Worm (Caenorhabditis elegans) whole organism, L1 larva: Measurements from ENCODE around the gene K09F6.9.

Experiments
- C04F5.9 ChIP-seq: sonication (generic microtip); optimal IDR thresholded peaks from 2 replicates; lab custom pipeline; 2016; ENCODE audit warnings: missing genetic modification characterization, missing compliant biosample characterization
- C16A3.4 ChIP-seq: fragments of 150-350 bp; optimal IDR thresholded peaks from 2 replicates; lab custom pipeline; 2014; ENCODE audit warnings: missing biosample characterization, missing genetic modification characterization
- Y116A8C.19 ChIP-seq: sonication (generic microtip); optimal IDR thresholded peaks from 2 replicates; lab custom pipeline; 2016; ENCODE audit warnings: missing compliant biosample characterization, missing genetic modification characterization, borderline replicate concordance
- aly-2 ChIP-seq: fragments of 150-350 bp; optimal IDR thresholded peaks from 2 replicates; lab custom pipeline; 2014; ENCODE audit warnings: missing biosample characterization, missing genetic modification characterization
- ama-1 ChIP-seq: fragments of 150-350 bp; optimal IDR thresholded peaks from 2 replicates; lab custom pipeline; 2014
- ceh-8 ChIP-seq: fragments of 200-800 bp; sonication (Bioruptor generic); optimal IDR thresholded peaks from 2 replicates; lab custom pipeline; 2018; ENCODE audit warnings: mild to moderate bottlenecking, missing genetic modification characterization, moderate library complexity, missing compliant biosample characterization
- ceh-82 ChIP-seq, 3 experiments: fragments of 150-350 bp in 1 of 3; sonication (generic microtip) in 2 of 3; optimal IDR thresholded peaks; 2 replicates each; lab custom pipeline; 2014 to 2017; ENCODE audit warnings: missing biosample characterization in 3 of 3, missing genetic modification characterization in 3 of 3
- dpl-1 ChIP-seq, 3 experiments: fragments of 150-350 bp in 2 of 3; sonication (generic microtip) in 1 of 3; optimal IDR thresholded peaks; 2 replicates each; lab custom pipeline; 2014 to 2017; ENCODE audit warnings: missing biosample characterization in 3 of 3, missing genetic modification characterization in 3 of 3, missing genetic modification reagents in 3 of 3
- dsc-1 ChIP-seq: sonication (generic microtip); optimal IDR thresholded peaks from 2 replicates; lab custom pipeline; 2016; ENCODE audit warnings: mild to moderate bottlenecking, missing genetic modification characterization, missing compliant biosample characterization
- efl-1 ChIP-seq, 4 experiments: fragments of 150-350 bp; optimal IDR thresholded peaks in 3 of 4; peaks in 1 of 4; 1 replicate in 1 of 4; 2 replicates in 3 of 4; lab custom pipeline; 2014; ENCODE audit warnings: missing biosample characterization in 2 of 4, missing genetic modification characterization in 2 of 4, missing genetic modification reagents in 2 of 4
- efl-3 ChIP-seq: fragments of 200-800 bp; sonication (Bioruptor generic); optimal IDR thresholded peaks from 2 replicates; lab custom pipeline; 2018; ENCODE audit warnings: mild to moderate bottlenecking, missing genetic modification characterization, missing compliant biosample characterization
- elt-2 ChIP-seq: sonication (generic microtip); optimal IDR thresholded peaks from 2 replicates; lab custom pipeline; 2016; ENCODE audit warnings: missing genetic modification characterization, mild to moderate bottlenecking, inconsistent platforms, missing compliant biosample characterization, missing genetic modification reagents
- elt-3 ChIP-seq, 6 experiments: fragments of 150-350 bp in 1 of 6; sonication (generic microtip); optimal IDR thresholded peaks; 2 replicates each; lab custom pipeline; 2017 to 2018; ENCODE audit warnings: missing biosample characterization in 6 of 6, missing genetic modification characterization in 6 of 6, inconsistent platforms in 1 of 6
- fkh-8 ChIP-seq: sonication (generic microtip); optimal IDR thresholded peaks from 2 replicates; lab custom pipeline; 2016; ENCODE audit warnings: mild to moderate bottlenecking, missing genetic modification characterization, missing compliant biosample characterization
- fos-1 ChIP-seq: fragments of 150-350 bp; optimal IDR thresholded peaks from 2 replicates; lab custom pipeline; 2014; ENCODE audit warnings: missing biosample characterization, missing genetic modification characterization
- grh-1 ChIP-seq: fragments of 200-800 bp; sonication (Bioruptor generic); IDR thresholded peaks from 2 replicates; pipeline ENCODE4 v1.3.6; 2022; ENCODE audit warnings: missing genetic modification reagents, missing genetic modification characterization, missing compliant biosample characterization
- hlh-4 ChIP-seq: sonication (generic microtip); optimal IDR thresholded peaks from 2 replicates; lab custom pipeline; 2016; ENCODE audit warnings: mild to moderate bottlenecking, missing genetic modification characterization, missing compliant biosample characterization
- hpl-2 ChIP-seq: fragments of 150-350 bp; optimal IDR thresholded peaks from 2 replicates; lab custom pipeline; 2014; ENCODE audit warnings: missing biosample characterization, missing genetic modification reagents, missing genetic modification characterization
- irx-1 ChIP-seq: sonication (generic microtip); optimal IDR thresholded peaks from 2 replicates; lab custom pipeline; 2016; ENCODE audit warnings: missing genetic modification characterization, missing compliant biosample characterization
- lin-15B ChIP-seq: fragments of 150-350 bp; sonication (generic microtip); optimal IDR thresholded peaks from 3 replicates; lab custom pipeline; 2014; ENCODE audit warnings: missing biosample characterization, missing genetic modification characterization
- lsy-2 ChIP-seq, 2 experiments: fragments of 150-350 bp; optimal IDR thresholded peaks; 2 replicates each; lab custom pipeline; 2014; ENCODE audit warnings: missing biosample characterization in 2 of 2, missing genetic modification characterization in 2 of 2
- mdl-1 ChIP-seq, 2 experiments: fragments of 150-350 bp; optimal IDR thresholded peaks; 2 replicates each; lab custom pipeline; 2014 to 2017; ENCODE audit warnings: missing biosample characterization in 2 of 2, missing genetic modification characterization in 2 of 2, inconsistent platforms in 1 of 2
- mef-2 ChIP-seq: fragments of 150-350 bp; optimal IDR thresholded peaks from 2 replicates; lab custom pipeline; 2014; ENCODE audit warnings: missing biosample characterization, missing genetic modification characterization
- nhr-11 ChIP-seq: fragments of 150-350 bp; optimal IDR thresholded peaks from 2 replicates; lab custom pipeline; 2014; ENCODE audit warnings: missing biosample characterization, missing genetic modification characterization
- nhr-20 ChIP-seq: sonication (generic microtip); optimal IDR thresholded peaks from 2 replicates; lab custom pipeline; 2016; ENCODE audit warnings: mild to moderate bottlenecking, missing genetic modification characterization, missing compliant biosample characterization
- nhr-237 ChIP-seq: fragments of 150-350 bp; optimal IDR thresholded peaks from 2 replicates; lab custom pipeline; 2014; ENCODE audit warnings: missing biosample characterization, missing genetic modification characterization
- nhr-76 ChIP-seq: sonication (generic microtip); optimal IDR thresholded peaks from 2 replicates; lab custom pipeline; 2017; ENCODE audit warnings: missing biosample characterization, missing genetic modification characterization
- nhr-77 ChIP-seq: fragments of 150-350 bp; optimal IDR thresholded peaks from 2 replicates; lab custom pipeline; 2014; ENCODE audit warnings: missing biosample characterization, missing genetic modification characterization
- nhr-85 ChIP-seq: sonication (generic microtip); peaks from one replicate; lab custom pipeline; 2016; ENCODE audit warnings: missing genetic modification characterization, inconsistent platforms, missing compliant biosample characterization
- pax-3 ChIP-seq: fragments of 200-800 bp; sonication (Bioruptor generic); optimal IDR thresholded peaks from 2 replicates; lab custom pipeline; 2018; ENCODE audit warnings: mild to moderate bottlenecking, missing genetic modification characterization, moderate library complexity, missing compliant biosample characterization
- snpc-4 ChIP-seq: fragments of 150-350 bp; optimal IDR thresholded peaks from 2 replicates; lab custom pipeline; 2014; ENCODE audit warnings: missing biosample characterization, missing genetic modification characterization
- sox-4 ChIP-seq: sonication (generic microtip); optimal IDR thresholded peaks from 2 replicates; lab custom pipeline; 2016; ENCODE audit warnings: missing genetic modification characterization, missing compliant biosample characterization
- sup-37 ChIP-seq: fragments of 200-800 bp; sonication (Bioruptor generic); optimal IDR thresholded peaks from 2 replicates; lab custom pipeline; 2018; ENCODE audit warnings: mild to moderate bottlenecking, missing genetic modification characterization, missing compliant biosample characterization
- tbx-2 ChIP-seq: sonication (generic microtip); optimal IDR thresholded peaks from 2 replicates; lab custom pipeline; 2016; ENCODE audit warnings: missing genetic modification characterization, missing compliant biosample characterization
- unc-130 ChIP-seq: fragments of 150-350 bp; optimal IDR thresholded peaks from 2 replicates; lab custom pipeline; 2017; ENCODE audit warnings: missing biosample characterization, missing genetic modification characterization, inconsistent platforms
- vab-15 ChIP-seq: sonication (generic microtip); optimal IDR thresholded peaks from 2 replicates; lab custom pipeline; 2017; ENCODE audit warnings: missing genotype, mild to moderate bottlenecking, missing genetic modification characterization, missing compliant biosample characterization
- xbp-1 ChIP-seq: sonication (generic microtip); optimal IDR thresholded peaks from 2 replicates; lab custom pipeline; 2016; ENCODE audit warnings: missing genetic modification characterization, missing compliant biosample characterization
- zag-1 ChIP-seq: fragments of 150-350 bp; optimal IDR thresholded peaks from 2 replicates; lab custom pipeline; 2014; ENCODE audit warnings: missing biosample characterization, missing genetic modification characterization

Gene K09F6.9

ce11 chrII:2304575-2304974 lies 22.1 kb upstream of the K09F6.9 start:
- TF ChIP-seq fos-1 (tag; lab: Kevin White, UChicago) (no peak), efl-3 (GFP tag; lab: Kevin White, UChicago) (no peak), mdl-1 (tag; optimal IDR thresholded peaks at IDR 0.05; lab: Kevin White, UChicago) (no peak), aly-2 (tag; lab: Kevin White, UChicago) (no peak), ceh-82 (tag; optimal IDR thresholded peaks at IDR 0.05; lab: Kevin White, UChicago) (no peak), dpl-1 (GFP tag; optimal IDR thresholded peaks at IDR 0.05; lab: Kevin White, UChicago) (no peak)
- TF ChIP-seq, all 84 proteins: peak for 0

- TF ChIP-seq elt-3 (tag; optimal IDR thresholded peaks at IDR 0.05; lab: Kevin White, UChicago), result no peak
- no peak for TF ChIP-seq efl-1 (optimal IDR thresholded peaks at IDR 0.05; lab: Kevin White, UChicago)
- TF ChIP-seq efl-1 (GFP tag; optimal IDR thresholded peaks at IDR 0.05 in 1 of 2; lab: Kevin White, UChicago), result peak in 1 of 2 experiments; percentile 22
These were observed 19.8 kb upstream of the K09F6.9 start, which contains the start of gene B0281.6 for ce11 chrII:2302330-2302729. B0281.6 (minus strand) TSS chrII:2302430.

ce11 chrII:2300861-2301260 lies 18.4 kb upstream of the K09F6.9 start, which contains the start of gene B0281.5:
B0281.5 (minus strand) TSS chrII:2300961.
- no peak for TF ChIP-seq nhr-85 (tag; lab: Kevin White, UChicago)
- no peak for TF ChIP-seq xbp-1
- no peak for TF ChIP-seq ceh-8 (GFP tag; lab: Kevin White, UChicago)

- TF ChIP-seq grh-1 (GFP tag; lab: Robert Waterston, UW) (no peak), lsy-2 (tag; optimal IDR thresholded peaks at IDR 0.05; lab: Kevin White, UChicago) (no peak), nhr-20 (tag; lab: Kevin White, UChicago) (no peak), unc-130 (tag; lab: Kevin White, UChicago) (no peak), ceh-8 (GFP tag; lab: Kevin White, UChicago) (no peak), pax-3 (no peak), ama-1 (lab: Kevin White, UChicago) (no peak), dpl-1 (GFP tag; optimal IDR thresholded peaks at IDR 0.05; lab: Kevin White, UChicago) (no peak)
These were observed 16.2 kb upstream of the K09F6.9 start, which contains the start of gene B0281.4 for ce11 chrII:2298742-2299141. B0281.4 (minus strand) TSS chrII:2298842.

- TF ChIP-seq nhr-76 (tag; lab: Kevin White, UChicago) (no peak), Y116A8C.19 (tag; lab: Kevin White, UChicago) (no peak), irx-1 (no peak), zag-1 (tag; lab: Kevin White, UChicago) (no peak), grh-1 (GFP tag; lab: Robert Waterston, UW) (no peak), C16A3.4 (no peak), tbx-2 (no peak), sox-4 (no peak), nhr-20 (tag; lab: Kevin White, UChicago) (no peak), fkh-8 (tag; lab: Kevin White, UChicago) (no peak), dsc-1 (tag; lab: Kevin White, UChicago) (no peak)
These were observed 13.4 kb upstream of the K09F6.9 start, which contains the start of gene fbxc-25 for ce11 chrII:2295817-2296315. fbxc-25 (minus strand) TSS chrII:2296265.

- TF ChIP-seq elt-2 (tag; lab: Kevin White, UChicago) (peak; percentile 5), nhr-237 (tag; lab: Kevin White, UChicago) (no peak), xbp-1 (no peak)
These were observed 10.1 kb upstream of the K09F6.9 start for ce11 chrII:2292549-2292948.

ce11 chrII:2292027-2292426 lies 9.5 kb upstream of the K09F6.9 start, which contains the start of gene K09F6.7:
K09F6.7 (minus strand) TSS chrII:2292127.
- TF ChIP-seq lin-15B (tag; lab: Kevin White, UChicago) (no peak), hlh-4 (tag; lab: Kevin White, UChicago) (no peak), nhr-11 (tag; lab: Kevin White, UChicago) (no peak), vab-15 (tag; lab: Kevin White, UChicago) (no peak), sup-37 (GFP tag; lab: Kevin White, UChicago) (no peak), efl-1 (optimal IDR thresholded peaks at IDR 0.05; lab: Kevin White, UChicago) (no peak), efl-1 (GFP tag; optimal IDR thresholded peaks at IDR 0.05 in 1 of 2; lab: Kevin White, UChicago) (no peak), ama-1 (lab: Kevin White, UChicago) (no peak), mef-2 (no peak), hpl-2 (no peak), snpc-4 (tag; lab: Kevin White, UChicago) (no peak), nhr-77 (tag; lab: Kevin White, UChicago) (no peak), ceh-8 (GFP tag; lab: Kevin White, UChicago) (no peak), C04F5.9 (no peak), zag-1 (tag; lab: Kevin White, UChicago) (no peak)
